Worm (Caenorhabditis elegans): ENCODE data around the gene rpl-39.

ce11 chrV:7806629-7807028 lies 30.8 kb upstream of the rpl-39 start:
- TF ChIP-seq nfya-1 (tag; optimal IDR thresholded peaks at IDR 0.05; ENCODE audit: borderline replicate concordance, insufficient read depth) = no peak
- no peak for TF ChIP-seq efl-1 (GFP tag; optimal IDR thresholded peaks at IDR 0.05)
- TF ChIP-seq rpc-1 (optimal IDR thresholded peaks at IDR 0.05) = no peak
- TF ChIP-seq rpc-1 (tag; optimal IDR thresholded peaks at IDR 0.05) = no peak
- no peak for TF ChIP-seq ama-1 (optimal IDR thresholded peaks at IDR 0.05)
- TF ChIP-seq ama-1 (GFP tag; optimal IDR thresholded peaks at IDR 0.05) = no peak
- TF ChIP-seq D2030.7 (GFP tag; IDR thresholded peaks at IDR 0.05) = no peak
- no peak for TF ChIP-seq lir-1 (GFP tag; conservative IDR thresholded peaks at IDR 0.05)
- TF ChIP-seq K12H6.12 (tag; optimal IDR thresholded peaks at IDR 0.05) = no peak
- no peak for TF ChIP-seq ztf-18 (tag; optimal IDR thresholded peaks at IDR 0.05)
